Fruit fly (Drosophila melanogaster) Kc167 (cell line): ENCODE data around the gene Csl4.

Experiments
- Myc ChIP-seq: fragments of >200 bp; optimal IDR thresholded peaks from 2 replicates; lab custom pipeline; 2017; ENCODE audit warnings: missing external identifiers
- Sin3A ChIP-seq: fragments of >200 bp; optimal IDR thresholded peaks from 2 replicates; lab custom pipeline; 2018; ENCODE audit warnings: missing external identifiers
- h ChIP-seq: fragments of >200 bp; optimal IDR thresholded peaks from 3 replicates; lab custom pipeline; 2018; ENCODE audit warnings: missing external identifiers
- insv ChIP-seq: fragments of >200 bp; optimal IDR thresholded peaks from 3 replicates; lab custom pipeline; 2018; ENCODE audit warnings: missing external identifiers
- psq ChIP-seq: fragments of >200 bp; optimal IDR thresholded peaks from 2 replicates; lab custom pipeline; 2017; ENCODE audit warnings: missing external identifiers
- ttk ChIP-seq: sonication (Bioruptor generic); optimal IDR thresholded peaks from 2 replicates; lab custom pipeline; 2017; ENCODE audit warnings: missing external identifiers

Csl4 gene

DNA sequence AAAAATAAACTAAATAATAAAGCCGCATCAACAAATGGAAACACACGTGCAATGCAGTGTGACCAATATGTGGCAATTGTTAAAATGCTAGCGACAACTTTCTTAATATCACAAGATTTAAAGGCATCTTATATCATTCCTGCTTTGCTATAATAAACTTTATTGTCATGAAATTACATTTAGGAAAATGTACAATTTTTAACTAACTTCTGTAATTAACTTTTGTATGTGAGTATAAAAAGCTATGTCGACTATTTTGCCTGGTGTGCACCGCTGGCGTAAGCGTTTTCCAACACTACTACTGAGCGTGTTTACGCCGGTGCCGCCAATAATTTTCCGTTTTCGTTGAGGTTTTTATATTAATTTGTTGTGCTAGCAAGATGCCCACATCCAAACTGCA, at the start of gene Csl4, which contains the start of gene Nup160:
Gene Csl4 (minus strand): TSS at position 69 of the 400 bp plus-strand sequence.
Gene Nup160 (plus strand): TSS at position 279 of the 400 bp plus-strand sequence.
- no peak for TF ChIP-seq Sin3A (lab: Kevin White, UChicago)
- no peak for TF ChIP-seq psq (lab: Kevin White, UChicago)
- no peak for TF ChIP-seq insv (lab: Kevin White, UChicago)
- TF ChIP-seq Myc (lab: Kevin White, UChicago), result no peak

DNA sequence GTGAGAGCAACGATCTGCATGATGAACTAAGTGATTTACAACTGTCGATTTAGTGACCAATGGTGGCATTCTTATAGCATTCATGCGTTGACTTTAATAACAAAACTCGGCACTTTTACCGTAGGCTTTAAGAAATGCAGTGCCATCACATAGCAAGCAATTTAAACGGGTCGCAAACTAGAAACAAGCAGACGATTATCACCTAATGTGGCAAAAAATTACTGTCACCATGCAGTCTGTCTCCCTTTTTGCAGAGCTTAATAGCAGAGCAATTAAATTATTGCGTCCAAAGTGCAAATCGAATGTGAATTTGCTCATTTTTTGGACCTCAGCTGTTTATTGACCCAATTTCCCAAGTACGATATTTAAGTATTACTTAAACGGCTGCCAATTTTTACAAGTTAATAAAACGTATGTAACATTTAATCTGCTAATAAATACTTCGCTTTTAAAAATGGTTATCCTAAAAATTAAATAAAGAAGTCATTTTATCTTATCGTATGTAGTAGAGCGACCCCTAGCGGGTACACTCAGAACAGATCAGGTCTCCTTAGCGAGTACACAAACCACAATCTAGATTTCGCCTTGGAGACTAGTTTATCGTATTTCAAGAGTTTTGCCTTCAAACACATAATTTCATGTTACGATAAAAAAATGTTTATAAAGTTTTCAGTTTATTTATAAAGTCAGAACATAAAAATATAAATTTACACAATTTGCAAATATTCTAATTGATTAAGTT, 48.4 kb upstream of the Csl4 start, which contains the start of gene Vm32E:
Gene Vm32E (minus strand): TSS at position 51 of the 742 bp plus-strand sequence.
- TF ChIP-seq h (lab: Kevin White, UChicago) (no peak), psq (lab: Kevin White, UChicago) (no peak), Myc (lab: Kevin White, UChicago) (no peak), ttk (lab: Kevin White, UChicago) (no peak), Sin3A (lab: Kevin White, UChicago) (no peak), insv (lab: Kevin White, UChicago) (no peak)

DNA sequence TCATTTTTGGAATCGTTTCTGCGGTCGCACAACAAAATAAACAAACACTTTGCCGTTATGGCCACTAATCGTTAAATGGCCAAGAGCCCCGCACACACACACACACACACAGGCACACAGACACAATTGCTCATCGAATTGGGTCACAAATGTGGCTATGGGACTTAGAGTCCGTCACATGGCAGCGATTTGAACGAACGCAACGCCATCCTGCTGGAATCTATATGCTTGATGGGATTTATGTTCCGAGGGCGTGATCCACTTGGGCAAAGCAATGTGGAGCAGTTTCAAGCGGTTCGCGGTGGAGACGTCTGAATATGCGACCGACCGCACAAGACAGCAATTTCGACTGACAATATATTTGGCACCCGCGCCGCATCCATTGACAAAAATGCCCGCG, 47.2 kb upstream of the Csl4 start:
- TF ChIP-seq h (lab: Kevin White, UChicago), result no peak
- no peak for TF ChIP-seq insv (lab: Kevin White, UChicago)
- TF ChIP-seq Sin3A (lab: Kevin White, UChicago), result no peak
- TF ChIP-seq ttk (lab: Kevin White, UChicago), result no peak
- no peak for TF ChIP-seq psq (lab: Kevin White, UChicago)
- TF ChIP-seq Myc (lab: Kevin White, UChicago), result no peak

- no peak for TF ChIP-seq Myc (lab: Kevin White, UChicago)
- no peak for TF ChIP-seq insv (lab: Kevin White, UChicago)
- no peak for TF ChIP-seq ttk (lab: Kevin White, UChicago)
- TF ChIP-seq psq (lab: Kevin White, UChicago), result no peak
- no peak for TF ChIP-seq Sin3A (lab: Kevin White, UChicago)
- TF ChIP-seq h (lab: Kevin White, UChicago), result no peak
Observed at dm6 chr2L:11169904-11170303, 46.5 kb upstream of the Csl4 start.

DNA sequence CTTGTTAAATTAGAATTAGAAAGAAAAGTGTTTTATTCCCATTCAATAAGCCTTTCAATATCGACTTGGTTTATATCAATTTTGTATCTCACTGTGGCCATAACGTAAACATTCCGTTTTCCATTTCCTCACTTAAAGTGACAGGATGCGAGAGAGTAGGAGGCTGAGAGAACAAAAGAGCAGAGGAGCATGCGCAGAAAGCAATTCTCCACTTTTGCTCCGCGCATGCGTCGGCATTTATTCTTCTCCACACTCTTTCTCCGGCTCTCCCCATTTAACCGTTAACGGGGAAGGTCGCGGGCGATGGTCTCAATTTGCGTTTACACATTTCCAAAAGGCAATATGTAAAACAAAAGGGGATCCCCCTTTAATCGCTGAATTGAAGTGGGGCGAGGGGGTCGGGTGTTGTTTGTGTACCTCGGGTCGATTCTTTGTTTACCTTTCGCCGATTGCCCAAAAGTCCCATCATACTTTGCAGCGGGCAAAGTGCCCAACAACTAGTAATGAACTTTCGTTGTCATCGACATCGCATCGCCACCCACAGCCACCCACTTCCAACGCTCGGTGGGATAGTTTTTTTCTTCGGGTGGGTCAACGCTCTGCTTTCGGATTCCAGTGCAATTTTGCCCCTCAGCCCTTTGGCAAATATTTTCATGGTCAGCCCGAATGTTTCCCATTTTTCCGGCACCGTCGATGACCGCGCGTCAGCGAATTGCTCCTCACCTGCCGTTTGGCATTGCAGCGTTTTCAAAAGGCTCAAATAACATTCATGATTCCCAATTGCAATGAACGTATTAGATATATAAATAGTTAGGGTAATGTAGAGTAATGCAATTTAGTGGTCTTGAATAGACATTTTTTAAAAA, 45.5 kb upstream of the Csl4 start:
- no peak for TF ChIP-seq Myc (lab: Kevin White, UChicago)
- no peak for TF ChIP-seq insv (lab: Kevin White, UChicago)
- TF ChIP-seq h (lab: Kevin White, UChicago), result no peak
- TF ChIP-seq ttk (lab: Kevin White, UChicago), result no peak
- no peak for TF ChIP-seq psq (lab: Kevin White, UChicago)
- no peak for TF ChIP-seq Sin3A (lab: Kevin White, UChicago)

DNA sequence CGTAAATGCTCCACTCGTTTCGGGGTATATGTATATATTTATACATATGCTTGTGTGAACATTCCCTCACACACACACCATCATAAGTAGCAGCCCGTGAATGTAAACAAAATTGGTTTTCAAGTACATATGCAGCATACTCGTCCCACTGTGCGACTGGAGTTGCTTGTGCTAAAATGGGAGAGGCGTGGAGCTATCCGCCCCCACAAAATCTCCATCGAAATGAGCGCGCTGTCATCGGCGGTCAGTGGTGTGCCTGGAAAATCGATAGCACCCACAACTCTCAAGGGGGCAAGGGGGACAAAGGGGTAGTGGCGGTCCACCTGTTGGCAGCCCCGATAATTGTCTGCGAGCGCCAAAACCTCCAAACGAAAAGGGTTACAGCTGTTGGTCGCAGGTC, 44.6 kb upstream of the Csl4 start:
- TF ChIP-seq ttk (lab: Kevin White, UChicago) (no peak), Myc (lab: Kevin White, UChicago) (no peak), Sin3A (lab: Kevin White, UChicago) (no peak), h (lab: Kevin White, UChicago) (no peak), psq (lab: Kevin White, UChicago) (no peak), insv (lab: Kevin White, UChicago) (no peak)

DNA sequence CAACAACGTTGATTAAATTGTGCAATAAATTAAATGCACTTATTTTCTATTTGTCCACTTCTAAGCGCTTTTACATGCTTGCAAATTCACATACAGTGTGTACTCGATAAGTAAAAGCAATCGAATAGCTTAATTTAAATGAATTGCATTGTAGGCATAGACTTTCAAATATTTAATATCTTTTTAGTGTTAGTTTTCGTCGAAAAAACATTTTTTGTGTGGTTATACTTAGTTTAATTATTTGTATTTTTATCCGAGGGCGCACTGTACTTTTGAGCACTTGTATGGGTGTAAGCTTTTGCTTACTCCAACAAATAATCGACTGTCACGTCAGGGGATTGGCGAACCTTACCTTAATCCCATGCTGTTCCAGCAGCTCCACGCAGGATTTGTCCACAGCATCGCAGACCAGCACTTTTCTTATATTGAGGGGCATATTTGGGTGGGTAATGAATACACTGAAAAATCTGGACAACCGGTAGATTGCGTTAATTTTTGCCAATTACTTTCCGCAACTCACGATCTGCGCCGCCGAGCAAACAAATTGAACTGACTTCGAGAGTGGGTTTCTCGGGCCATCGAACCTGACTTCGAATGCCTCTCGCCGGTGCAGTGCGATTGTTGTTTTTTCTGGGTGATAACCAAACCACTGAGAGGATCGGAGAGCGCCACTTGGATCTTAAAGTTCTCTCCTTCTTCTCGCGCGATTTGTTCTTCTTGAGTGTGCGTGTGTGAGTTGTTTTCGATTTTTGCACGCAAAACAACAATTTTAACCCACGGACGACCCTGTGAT, 32.0 kb upstream of the Csl4 start, which contains the start of gene CG6287:
Gene CG6287 (minus strand): TSS at position 556 of the 793 bp plus-strand sequence.
- TF ChIP-seq h (lab: Kevin White, UChicago) (no peak), Sin3A (lab: Kevin White, UChicago) (no peak), Myc (lab: Kevin White, UChicago) (no peak), psq (lab: Kevin White, UChicago) (no peak), insv (lab: Kevin White, UChicago) (no peak), ttk (lab: Kevin White, UChicago) (no peak)

dm6 chr2L:11148969-11149368, 25.6 kb upstream of the Csl4 start, which contains the start of gene Gyc32E:
Gene Gyc32E (minus strand): TSS chr2L:11149101.
- no peak for TF ChIP-seq h (lab: Kevin White, UChicago)
- TF ChIP-seq insv (lab: Kevin White, UChicago), result no peak
- TF ChIP-seq psq (lab: Kevin White, UChicago), result no peak
- TF ChIP-seq Myc (lab: Kevin White, UChicago), result no peak
- TF ChIP-seq ttk (lab: Kevin White, UChicago), result no peak
- TF ChIP-seq Sin3A (lab: Kevin White, UChicago), result no peak

dm6 chr2L:11145317-11145716, 21.9 kb upstream of the Csl4 start, which contains the start of gene CG31867:
Gene CG31867 (minus strand): TSS chr2L:11145417.
- TF ChIP-seq Myc (lab: Kevin White, UChicago), result no peak
- no peak for TF ChIP-seq ttk (lab: Kevin White, UChicago)
- TF ChIP-seq psq (lab: Kevin White, UChicago), result no peak
- no peak for TF ChIP-seq h (lab: Kevin White, UChicago)
- no peak for TF ChIP-seq insv (lab: Kevin White, UChicago)
- TF ChIP-seq Sin3A (lab: Kevin White, UChicago), result no peak

DNA sequence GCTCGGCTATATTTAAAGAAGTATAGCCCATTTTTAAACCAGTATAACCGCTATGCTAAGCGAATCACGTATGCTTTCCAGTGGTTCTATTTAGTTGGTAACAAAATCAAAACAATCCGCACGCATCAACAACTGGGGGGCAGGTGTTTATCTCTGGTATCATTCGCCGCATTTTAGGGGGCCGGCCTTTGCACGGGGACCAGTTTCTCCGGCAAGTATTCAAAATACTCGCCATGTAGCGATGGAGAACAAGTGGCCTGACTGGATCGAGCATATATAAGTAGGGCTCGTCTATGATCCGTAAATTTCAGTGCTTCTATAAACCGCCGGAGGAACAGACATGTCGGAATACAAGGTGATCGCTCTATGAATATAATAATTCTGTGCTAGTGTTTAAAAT, 12.7 kb upstream of the Csl4 start, which contains the start of gene hgo:
Gene hgo (plus strand): TSS at position 301 of the 400 bp plus-strand sequence.
- TF ChIP-seq psq (lab: Kevin White, UChicago) (no peak), Sin3A (lab: Kevin White, UChicago) (no peak), h (lab: Kevin White, UChicago) (no peak), Myc (lab: Kevin White, UChicago) (no peak), insv (lab: Kevin White, UChicago) (no peak), ttk (lab: Kevin White, UChicago) (no peak)
